Fruit fly (Drosophila melanogaster): ENCODE measurements around the gene CG18814.

The CG18814 gene

DNA sequence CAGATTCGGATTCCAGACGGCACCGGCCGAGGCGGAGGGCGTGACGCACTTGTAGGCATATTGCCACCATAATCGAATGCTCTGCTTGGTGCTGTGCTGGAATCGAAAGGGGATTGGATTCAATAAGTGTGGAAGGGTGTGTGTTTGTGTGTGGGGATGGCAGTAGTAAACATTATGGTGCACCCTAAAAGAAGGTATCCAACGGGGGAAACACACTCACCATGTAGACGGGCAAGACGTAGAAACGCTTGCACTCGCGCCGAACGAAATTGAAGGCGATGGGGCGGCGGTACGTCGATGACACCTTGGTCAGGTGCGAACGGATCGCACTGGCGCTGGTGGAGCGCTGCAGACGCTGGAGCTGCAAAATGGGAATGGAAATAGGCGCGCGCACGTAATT, 21.6 kb downstream of the CG18814 start:
- TF ChIP-seq CG7101 (tag; optimal IDR thresholded peaks at IDR 0.05) (no peak), CG1620 (GFP tag; optimal IDR thresholded peaks at IDR 0.05) (no peak), CG14711 (tag; optimal IDR thresholded peaks at IDR 0.05) (no peak), CG33017 (tag; optimal IDR thresholded peaks at IDR 0.05) (no peak), CG12768 (GFP tag; optimal IDR thresholded peaks at IDR 0.05) (no peak), CG11617 (GFP tag; optimal IDR thresholded peaks at IDR 0.05) (no peak), tj (GFP tag; optimal IDR thresholded peaks at IDR 0.05) (no peak), Mnt (GFP tag; optimal IDR thresholded peaks at IDR 0.05) (no peak), pad (GFP tag; optimal IDR thresholded peaks at IDR 0.05) (no peak), cic (GFP tag; optimal IDR thresholded peaks at IDR 0.05) (no peak), toe (GFP tag; optimal IDR thresholded peaks at IDR 0.05) (no peak), CG7045 (GFP tag; optimal IDR thresholded peaks at IDR 0.05) (no peak), Crg-1 (GFP tag; optimal IDR thresholded peaks at IDR 0.05) (no peak), CG5204 (GFP tag; optimal IDR thresholded peaks at IDR 0.05) (no peak), kay (GFP tag; ENCODE audit: borderline replicate concordance) (no peak), Hr96 (GFP tag; optimal IDR thresholded peaks at IDR 0.05) (no peak), cnc (optimal IDR thresholded peaks at IDR 0.05) (no peak)

DNA sequence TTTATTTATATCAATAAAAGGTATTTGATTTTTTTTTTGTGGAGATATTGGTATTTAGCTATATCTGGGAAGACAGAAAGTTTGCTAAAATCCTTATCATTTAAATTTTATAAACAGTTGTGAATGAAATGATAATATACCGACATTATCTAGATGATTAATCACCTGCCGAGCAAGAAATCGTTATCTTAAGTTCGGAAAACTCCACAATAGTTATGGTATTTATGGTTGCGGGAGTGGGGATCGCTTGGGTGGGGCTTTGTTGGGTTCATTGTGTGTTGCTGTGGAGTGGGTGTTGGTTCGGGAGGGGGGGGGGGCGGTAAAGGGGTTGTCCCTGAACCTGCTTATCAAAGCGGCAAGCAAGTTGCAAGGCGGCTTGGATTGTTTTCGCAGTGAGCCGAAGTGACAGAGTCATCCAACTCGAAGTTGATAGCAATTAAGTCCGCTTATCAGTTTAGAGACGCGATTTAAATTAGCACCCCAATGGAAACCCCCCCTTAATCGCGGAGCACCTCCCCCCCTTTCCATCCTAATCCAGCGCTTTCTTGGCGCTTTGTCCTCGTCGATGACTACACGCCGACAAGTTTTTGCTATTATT, 22.7 kb downstream of the CG18814 start:
- TF ChIP-seq CG7045 (GFP tag; optimal IDR thresholded peaks at IDR 0.05) = no peak
- TF ChIP-seq CG11617 (GFP tag; optimal IDR thresholded peaks at IDR 0.05) = no peak
- no peak for TF ChIP-seq CG14711 (tag; optimal IDR thresholded peaks at IDR 0.05)
- no peak for TF ChIP-seq tj (GFP tag; optimal IDR thresholded peaks at IDR 0.05)
- no peak for TF ChIP-seq ovo (GFP tag; optimal IDR thresholded peaks at IDR 0.05)
- no peak for TF ChIP-seq Hr96 (GFP tag; optimal IDR thresholded peaks at IDR 0.05)
- TF ChIP-seq kay (GFP tag; ENCODE audit: borderline replicate concordance) = no peak
- no peak for TF ChIP-seq toe (GFP tag; optimal IDR thresholded peaks at IDR 0.05)
- TF ChIP-seq cnc (optimal IDR thresholded peaks at IDR 0.05) = no peak
- TF ChIP-seq bab1 (GFP tag; optimal IDR thresholded peaks at IDR 0.05) = no peak
- no peak for TF ChIP-seq CG7101 (tag; optimal IDR thresholded peaks at IDR 0.05)
- TF ChIP-seq Crg-1 (GFP tag; optimal IDR thresholded peaks at IDR 0.05) = no peak
- TF ChIP-seq pad (GFP tag; optimal IDR thresholded peaks at IDR 0.05) = no peak
- TF ChIP-seq CG33017 (tag; optimal IDR thresholded peaks at IDR 0.05) = no peak

DNA sequence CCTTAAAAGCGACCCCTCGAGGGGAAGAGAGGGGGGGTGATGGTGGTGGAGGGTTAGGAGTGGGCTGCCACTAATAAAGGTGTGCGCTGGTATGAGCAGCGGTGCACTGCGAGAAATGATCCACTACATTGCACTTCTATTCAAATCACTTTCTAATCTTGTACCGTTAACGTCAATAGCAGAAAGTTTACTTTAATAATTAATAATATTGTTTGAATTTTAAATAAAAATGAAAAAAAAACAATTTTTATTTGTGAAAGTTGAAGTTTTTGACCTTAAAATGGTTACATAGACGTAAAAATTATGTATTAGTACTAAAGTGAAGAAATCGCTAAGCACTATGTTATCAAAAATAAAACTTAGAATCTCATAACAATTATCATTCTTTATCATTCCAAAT, 23.2 kb downstream of the CG18814 start:
- TF ChIP-seq cnc (optimal IDR thresholded peaks at IDR 0.05) (no peak), CG7101 (tag; optimal IDR thresholded peaks at IDR 0.05) (no peak), CG14711 (tag; optimal IDR thresholded peaks at IDR 0.05) (no peak), toe (GFP tag; optimal IDR thresholded peaks at IDR 0.05) (no peak), tj (GFP tag; optimal IDR thresholded peaks at IDR 0.05) (no peak), CG7045 (GFP tag; optimal IDR thresholded peaks at IDR 0.05) (no peak), CG33017 (tag; optimal IDR thresholded peaks at IDR 0.05) (no peak), Crg-1 (GFP tag; optimal IDR thresholded peaks at IDR 0.05) (no peak), CG1620 (GFP tag; optimal IDR thresholded peaks at IDR 0.05) (no peak), CG11617 (GFP tag; optimal IDR thresholded peaks at IDR 0.05) (no peak), CG12768 (GFP tag; optimal IDR thresholded peaks at IDR 0.05) (no peak)

DNA sequence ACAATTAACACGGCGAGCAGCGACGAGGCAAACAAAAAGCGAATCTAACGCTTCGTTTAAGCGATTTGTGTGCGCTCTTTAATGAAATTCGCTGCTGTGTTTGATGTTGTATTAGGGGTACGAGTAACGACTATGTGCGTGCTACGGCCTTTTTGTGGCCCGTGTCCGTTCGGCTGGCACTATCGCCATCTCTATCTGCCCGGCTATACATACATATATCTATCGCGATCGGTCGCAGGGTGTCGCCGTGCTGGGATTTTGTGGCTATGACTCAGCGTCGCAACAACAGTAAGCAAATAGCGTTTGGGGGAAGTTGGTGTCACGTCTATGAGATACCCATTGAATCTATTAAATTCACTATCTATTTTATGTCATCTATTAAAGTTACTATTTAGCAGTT, 24.1 kb downstream of the CG18814 start:
- TF ChIP-seq tj (GFP tag; optimal IDR thresholded peaks at IDR 0.05) (no peak), kay (GFP tag; ENCODE audit: borderline replicate concordance) (peak; percentile 53)

DNA sequence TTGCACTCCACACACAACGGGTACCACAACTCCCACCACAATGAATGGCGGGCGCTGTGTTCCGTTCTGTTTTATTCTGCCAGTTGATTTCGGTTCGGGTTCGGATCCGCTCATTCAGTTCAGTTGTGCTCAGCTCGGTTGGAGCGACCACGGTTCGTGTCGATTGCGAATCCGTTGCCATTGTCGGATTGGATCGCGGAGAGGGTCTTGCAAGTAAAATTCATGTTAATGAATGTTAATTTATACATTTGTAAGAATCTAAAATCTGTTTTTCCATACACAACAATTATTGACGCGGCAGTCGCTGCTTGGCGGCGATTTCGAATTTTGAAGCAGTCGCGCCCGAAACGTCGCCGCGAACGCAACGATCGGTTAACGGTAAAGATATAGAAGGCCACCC, 24.9 kb downstream of the CG18814 start, which contains the start of gene Gagr:
TSS of gene Gagr (plus strand) at position 81 of the 400 bp plus-strand sequence.
- no peak for TF ChIP-seq Crg-1 (GFP tag; optimal IDR thresholded peaks at IDR 0.05)
- no peak for TF ChIP-seq Mnt (GFP tag; optimal IDR thresholded peaks at IDR 0.05)
- TF ChIP-seq CG33017 (tag; optimal IDR thresholded peaks at IDR 0.05) = no peak
- no peak for TF ChIP-seq bab1 (GFP tag; optimal IDR thresholded peaks at IDR 0.05)
- no peak for TF ChIP-seq CG7101 (tag; optimal IDR thresholded peaks at IDR 0.05)
- TF ChIP-seq cnc (optimal IDR thresholded peaks at IDR 0.05) = no peak
- no peak for TF ChIP-seq pad (GFP tag; optimal IDR thresholded peaks at IDR 0.05)
- TF ChIP-seq CG12768 (GFP tag; optimal IDR thresholded peaks at IDR 0.05) = no peak
- TF ChIP-seq kay (GFP tag; ENCODE audit: borderline replicate concordance) = no peak
- no peak for TF ChIP-seq Hr96 (GFP tag; optimal IDR thresholded peaks at IDR 0.05)
- TF ChIP-seq tj (GFP tag; optimal IDR thresholded peaks at IDR 0.05) = no peak
- no peak for TF ChIP-seq CG11617 (GFP tag; optimal IDR thresholded peaks at IDR 0.05)
- no peak for TF ChIP-seq toe (GFP tag; optimal IDR thresholded peaks at IDR 0.05)
- TF ChIP-seq Clk (GFP tag; optimal IDR thresholded peaks at IDR 0.05) = no peak
- no peak for TF ChIP-seq CG5204 (GFP tag; optimal IDR thresholded peaks at IDR 0.05)
- TF ChIP-seq ovo (GFP tag; optimal IDR thresholded peaks at IDR 0.05) = no peak
- TF ChIP-seq CG1620 (GFP tag; optimal IDR thresholded peaks at IDR 0.05) = no peak
- TF ChIP-seq cic (GFP tag; optimal IDR thresholded peaks at IDR 0.05) = no peak
- TF ChIP-seq CG7045 (GFP tag; optimal IDR thresholded peaks at IDR 0.05) = no peak
- TF ChIP-seq CG14711 (tag; optimal IDR thresholded peaks at IDR 0.05) = no peak

DNA sequence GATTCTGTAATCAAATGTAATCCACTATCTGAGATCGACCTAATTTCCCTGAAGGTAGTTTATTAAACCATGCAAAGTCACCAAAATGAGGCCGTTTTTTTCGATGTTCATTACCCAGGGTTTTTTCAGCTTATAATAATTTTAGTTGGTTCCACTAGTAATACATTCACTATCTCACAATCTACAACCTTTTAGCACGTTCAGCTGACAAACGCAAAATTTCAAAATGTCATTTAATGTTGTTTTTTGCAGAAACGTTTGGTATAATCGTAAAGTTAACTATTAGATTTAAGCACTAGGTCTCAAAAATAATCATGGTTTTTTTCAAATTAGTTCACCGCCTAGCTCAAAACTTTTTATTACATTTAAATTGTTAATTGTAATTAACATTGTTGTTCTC, 30.5 kb downstream of the CG18814 start, which contains the start of gene CG44836:
TSS of gene CG44836 (minus strand) at position 101 of the 400 bp plus-strand sequence.
- no peak for TF ChIP-seq CG33017 (tag; optimal IDR thresholded peaks at IDR 0.05)
- no peak for TF ChIP-seq Crg-1 (GFP tag; optimal IDR thresholded peaks at IDR 0.05)
- TF ChIP-seq CG1620 (GFP tag; optimal IDR thresholded peaks at IDR 0.05) = no peak
- TF ChIP-seq CG5204 (GFP tag; optimal IDR thresholded peaks at IDR 0.05) = no peak
- no peak for TF ChIP-seq Clk (GFP tag; optimal IDR thresholded peaks at IDR 0.05)
- no peak for TF ChIP-seq CG7045 (GFP tag; optimal IDR thresholded peaks at IDR 0.05)
- TF ChIP-seq tj (GFP tag; optimal IDR thresholded peaks at IDR 0.05) = no peak
- peak; percentile 20 for TF ChIP-seq kay (GFP tag; ENCODE audit: borderline replicate concordance)
